Fruit fly (Drosophila melanogaster) whole organism, wandering third instar larva: Measurements from ENCODE around the gene Prosbeta2R2.

ENCODE experiments used
- Abd-B ChIP-seq: fragments of >200 bp; optimal IDR thresholded peaks from 2 replicates; lab custom pipeline; 2017; ENCODE audit warnings: missing biosample characterization, missing genetic modification characterization
- Dfd ChIP-seq: fragments of >200 bp; optimal IDR thresholded peaks from 2 replicates; lab custom pipeline; 2017; ENCODE audit warnings: missing biosample characterization, missing genetic modification characterization
- HLH106 ChIP-seq: fragments of 200-800 bp; optimal IDR thresholded peaks from 3 replicates; lab custom pipeline; 2019; ENCODE audit warnings: missing biosample characterization, mild to moderate bottlenecking, missing genetic modification characterization, moderate library complexity
- Mio ChIP-seq: sonication (Bioruptor generic); optimal IDR thresholded peaks from 2 replicates; lab custom pipeline; 2016; ENCODE audit warnings: missing biosample characterization, missing genetic modification characterization
- Sp1 ChIP-seq: fragments of 200-800 bp; sonication (Bioruptor generic); optimal IDR thresholded peaks from 3 replicates; lab custom pipeline; 2019; ENCODE audit warnings: missing biosample characterization, mild to moderate bottlenecking, missing genetic modification characterization, moderate library complexity
- h ChIP-seq: fragments of 200-800 bp; sonication (Bioruptor generic); optimal IDR thresholded peaks from 3 replicates; lab custom pipeline; 2016; ENCODE audit warnings: missing biosample characterization, mild to moderate bottlenecking, missing genetic modification characterization
- lola ChIP-seq: fragments of >200 bp; optimal IDR thresholded peaks from 2 replicates; lab custom pipeline; 2017; ENCODE audit warnings: missing biosample characterization, missing genetic modification characterization
- psq ChIP-seq: fragments of 200-800 bp; sonication (Bioruptor generic); optimal IDR thresholded peaks from 3 replicates; lab custom pipeline; 2017; ENCODE audit warnings: missing biosample characterization, mild to moderate bottlenecking, missing genetic modification characterization, moderate library complexity

DNA sequence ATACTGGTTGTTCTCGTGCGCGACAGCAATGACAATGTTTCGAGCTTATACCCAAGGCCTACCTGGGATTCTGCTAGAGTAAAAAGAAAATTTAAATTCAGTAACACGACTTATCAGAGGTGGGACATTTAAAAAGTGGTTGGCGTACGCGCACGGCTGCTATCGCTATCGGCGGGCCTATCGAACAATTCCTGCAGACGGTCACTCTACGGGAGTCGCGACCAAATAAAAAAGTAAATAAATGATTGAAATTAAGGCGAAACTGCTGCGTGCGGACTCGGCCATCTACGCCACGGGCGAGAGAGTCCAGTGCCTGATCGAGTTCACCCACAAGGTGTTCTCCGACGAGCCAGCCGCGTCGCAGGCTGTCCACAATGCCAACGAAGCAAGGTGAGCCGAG is at the start of gene Prosbeta2R2, which contains the start of gene CG1116:
- TF ChIP-seq Dfd (GFP tag; lab: Kevin White, UChicago) (no peak), Sp1 (GFP tag; lab: Kevin White, UChicago) (no peak), Abd-B (GFP tag; lab: Kevin White, UChicago) (no peak), Mio (GFP tag; lab: Kevin White, UChicago) (no peak), h (no peak), psq (GFP tag; lab: Kevin White, UChicago) (no peak), lola (GFP tag; lab: Kevin White, UChicago) (no peak), HLH106 (tag; lab: Kevin White, UChicago) (no peak)
